Worm (Caenorhabditis elegans) whole organism, early embryonic: Measurements from ENCODE around the gene rpl-11.2.

ENCODE experiments used
- aly-1 ChIP-seq: sonication (generic microtip); optimal IDR thresholded peaks from 2 replicates; lab custom pipeline; 2016; ENCODE audit warnings: missing genetic modification characterization, missing compliant biosample characterization
- ama-1 ChIP-seq: fragments of 150-350 bp; optimal IDR thresholded peaks from 2 replicates; lab custom pipeline; 2014
- ceh-36 ChIP-seq: sonication (generic microtip); optimal IDR thresholded peaks from 2 replicates; lab custom pipeline; 2016; ENCODE audit warnings: missing genetic modification characterization, inconsistent platforms, missing compliant biosample characterization
- flt-1 ChIP-seq: fragments of 200-800 bp; sonication (Bioruptor generic); IDR thresholded peaks from 2 replicates; pipeline ENCODE4 v1.3.6; 2022; ENCODE audit warnings: missing genetic modification characterization, missing compliant biosample characterization
- hmg-4 ChIP-seq: fragments of 200-800 bp; sonication (Bioruptor generic); optimal IDR thresholded peaks from 2 replicates; lab custom pipeline; 2018; ENCODE audit warnings: mild to moderate bottlenecking, missing genetic modification characterization, missing compliant biosample characterization
- pes-1 ChIP-seq: fragments of 200-800 bp; sonication (Bioruptor generic); IDR thresholded peaks from 2 replicates; pipeline ENCODE4 v1.3.6; 2022; ENCODE audit warnings: missing genetic modification reagents, missing genetic modification characterization, missing compliant biosample characterization
- scrt-1 ChIP-seq: fragments of 200-800 bp; sonication (Bioruptor generic); IDR thresholded peaks from 2 replicates; pipeline ENCODE4 v1.3.6; 2022; ENCODE audit warnings: missing genetic modification characterization, missing compliant biosample characterization
- tra-4 ChIP-seq: sonication (generic microtip); optimal IDR thresholded peaks from 2 replicates; lab custom pipeline; 2017; ENCODE audit warnings: missing genetic modification characterization, missing compliant biosample characterization

DNA sequence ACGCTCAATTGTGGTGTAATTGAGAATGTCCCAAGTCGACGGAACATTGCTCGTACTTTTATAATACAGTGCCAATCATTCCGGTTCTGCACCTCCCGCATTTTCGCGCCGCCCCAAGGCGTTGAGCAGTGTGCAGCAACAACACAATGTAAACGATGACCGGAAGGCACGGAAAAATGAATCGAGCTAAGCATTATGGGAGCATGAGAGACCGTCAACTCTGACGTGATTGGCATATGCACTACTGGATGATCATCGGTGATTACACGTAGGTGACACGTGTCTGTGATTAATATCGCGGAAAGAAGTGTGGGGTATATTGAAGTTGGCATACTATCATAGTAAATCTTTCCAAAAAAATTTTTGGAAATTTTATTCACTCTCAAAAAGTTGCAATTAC lies 37.5 kb downstream of the rpl-11.2 start, which contains the start of gene T24C12.4:
- TF ChIP-seq ceh-36 (tag; lab: Kevin White, UChicago) = no peak
- TF ChIP-seq hmg-4 (GFP tag; lab: Kevin White, UChicago) = no peak
- no peak for TF ChIP-seq ama-1
- no peak for TF ChIP-seq aly-1 (tag; lab: Kevin White, UChicago)
- TF ChIP-seq pes-1 (GFP tag; lab: Robert Waterston, UW) = no peak
- no peak for TF ChIP-seq scrt-1
- TF ChIP-seq tra-4 (tag; lab: Kevin White, UChicago) = no peak
- TF ChIP-seq flt-1 (GFP tag; lab: Robert Waterston, UW) = no peak
